Worm (Caenorhabditis elegans) whole organism, late embryonic: ENCODE measurements around the gene Y38E10A.22.

Source experiments
- C38D4.7 ChIP-seq: fragments of 200-800 bp; sonication (Bioruptor generic); optimal IDR thresholded peaks from 2 replicates; lab custom pipeline; 2018; ENCODE audit warnings: mild to moderate bottlenecking, missing genetic modification characterization, moderate library complexity, missing compliant biosample characterization
- F13H6.1 ChIP-seq: sonication (generic microtip); optimal IDR thresholded peaks from 2 replicates; lab custom pipeline; 2016; ENCODE audit warnings: missing genetic modification characterization, missing compliant biosample characterization
- K02D7.2 ChIP-seq: sonication (generic microtip); optimal IDR thresholded peaks from 2 replicates; lab custom pipeline; 2017; ENCODE audit warnings: mild to moderate bottlenecking, missing genetic modification characterization, missing compliant biosample characterization
- ahr-1 ChIP-seq: sonication (generic microtip); optimal IDR thresholded peaks from 2 replicates; lab custom pipeline; 2016; ENCODE audit warnings: missing genetic modification characterization, missing compliant biosample characterization
- ceh-19 ChIP-seq: fragments of 200-800 bp; sonication (Bioruptor generic); optimal IDR thresholded peaks from 2 replicates; lab custom pipeline; 2018; ENCODE audit warnings: mild to moderate bottlenecking, missing genetic modification characterization, missing compliant biosample characterization
- ceh-2 ChIP-seq: sonication (generic microtip); optimal IDR thresholded peaks from 2 replicates; lab custom pipeline; 2016; ENCODE audit warnings: missing genotype, missing genetic modification characterization, missing compliant biosample characterization
- ceh-22 ChIP-seq: sonication (generic microtip); optimal IDR thresholded peaks from 2 replicates; lab custom pipeline; 2017; ENCODE audit warnings: missing biosample characterization, missing genetic modification characterization
- ceh-30 ChIP-seq: fragments of 150-350 bp; optimal IDR thresholded peaks from 2 replicates; lab custom pipeline; 2014; ENCODE audit warnings: missing biosample characterization, missing genetic modification characterization
- ceh-31 ChIP-seq: sonication (generic microtip); optimal IDR thresholded peaks from 2 replicates; lab custom pipeline; 2016; ENCODE audit warnings: missing genetic modification characterization, missing compliant biosample characterization
- ceh-45 ChIP-seq: fragments of 200-800 bp; sonication (Bioruptor generic); IDR thresholded peaks from 2 replicates; pipeline ENCODE4 v1.3.6; 2022; ENCODE audit warnings: missing genetic modification reagents, missing genetic modification characterization, missing compliant biosample characterization
- dve-1 ChIP-seq: sonication (generic microtip); optimal IDR thresholded peaks from 2 replicates; lab custom pipeline; 2017; ENCODE audit warnings: antibody characterized with exemption, mild to moderate bottlenecking, missing genetic modification characterization, missing compliant biosample characterization
- elt-4 ChIP-seq: sonication (generic microtip); optimal IDR thresholded peaks from 2 replicates; lab custom pipeline; 2016; ENCODE audit warnings: missing genetic modification characterization, missing compliant biosample characterization
- ets-4 ChIP-seq: sonication (generic microtip); optimal IDR thresholded peaks from 2 replicates; lab custom pipeline; 2016; ENCODE audit warnings: missing genetic modification characterization, missing compliant biosample characterization
- eyg-1 ChIP-seq: sonication (generic microtip); optimal IDR thresholded peaks from 2 replicates; lab custom pipeline; 2016; ENCODE audit warnings: missing genotype, missing genetic modification characterization, missing compliant biosample characterization
- fkh-6 ChIP-seq: sonication (generic microtip); optimal IDR thresholded peaks from 2 replicates; lab custom pipeline; 2016; ENCODE audit warnings: missing genetic modification characterization, missing compliant biosample characterization
- gmeb-2 ChIP-seq: sonication (generic microtip); optimal IDR thresholded peaks from 2 replicates; lab custom pipeline; 2016; ENCODE audit warnings: missing genetic modification characterization, inconsistent platforms, missing compliant biosample characterization
- hlh-30 ChIP-seq: sonication (generic microtip); optimal IDR thresholded peaks from 2 replicates; lab custom pipeline; 2017; ENCODE audit warnings: antibody characterized with exemption, missing genetic modification characterization, missing compliant biosample characterization; ENCODE audit not compliant: insufficient read depth
- hlh-6 ChIP-seq: sonication (generic microtip); optimal IDR thresholded peaks from 2 replicates; lab custom pipeline; 2016; ENCODE audit warnings: missing genotype, missing genetic modification characterization, missing compliant biosample characterization
- hlh-8 ChIP-seq: sonication (generic microtip); optimal IDR thresholded peaks from 2 replicates; lab custom pipeline; 2016; ENCODE audit warnings: missing genotype, missing genetic modification characterization, missing compliant biosample characterization
- lim-6 ChIP-seq: sonication (generic microtip); optimal IDR thresholded peaks from 2 replicates; lab custom pipeline; 2016; ENCODE audit warnings: missing genetic modification characterization, missing compliant biosample characterization
- lin-11 ChIP-seq: fragments of 200-800 bp; sonication (Bioruptor generic); optimal IDR thresholded peaks from 2 replicates; lab custom pipeline; 2018; ENCODE audit warnings: mild to moderate bottlenecking, missing genetic modification characterization, missing compliant biosample characterization
- madf-2 ChIP-seq: sonication (generic microtip); optimal IDR thresholded peaks from 2 replicates; lab custom pipeline; 2017; ENCODE audit warnings: missing genetic modification characterization, missing compliant biosample characterization
- nfya-1 ChIP-seq: sonication (generic microtip); optimal IDR thresholded peaks from 2 replicates; lab custom pipeline; 2017; ENCODE audit warnings: missing genetic modification characterization, mild to moderate bottlenecking, missing compliant biosample characterization, antibody characterized with exemption, moderate library complexity
- pag-3 ChIP-seq: sonication (generic microtip); optimal IDR thresholded peaks from 2 replicates; lab custom pipeline; 2016; ENCODE audit warnings: missing compliant biosample characterization, missing genetic modification characterization, borderline replicate concordance
- pat-9 ChIP-seq: fragments of 200-800 bp; sonication (Bioruptor generic); optimal IDR thresholded peaks from 2 replicates; lab custom pipeline; 2018; ENCODE audit warnings: mild to moderate bottlenecking, missing genetic modification characterization, moderate library complexity, missing compliant biosample characterization
- pqm-1 ChIP-seq: sonication (generic microtip); optimal IDR thresholded peaks from 2 replicates; lab custom pipeline; 2016; ENCODE audit warnings: missing genetic modification characterization, missing compliant biosample characterization
- ref-2 ChIP-seq: sonication (generic microtip); optimal IDR thresholded peaks from 2 replicates; lab custom pipeline; 2016; ENCODE audit warnings: missing genetic modification characterization, missing compliant biosample characterization
- syd-9 ChIP-seq: sonication (generic microtip); optimal IDR thresholded peaks from 2 replicates; lab custom pipeline; 2016; ENCODE audit warnings: mild to moderate bottlenecking, missing genetic modification characterization, moderate library complexity, missing compliant biosample characterization
- unc-3 ChIP-seq, 2 experiments: fragments of 200-800 bp in 1 of 2; sonication (Bioruptor generic) in 1 of 2; sonication (generic microtip) in 1 of 2; conservative IDR thresholded peaks in 1 of 2; optimal IDR thresholded peaks in 1 of 2; 2 replicates each; pipeline versions ENCODE4 v1.3.6 to Lab custom; 2016 to 2022; ENCODE audit warnings: missing compliant biosample characterization in 2 of 2, missing genetic modification characterization in 2 of 2, missing genetic modification reagents in 1 of 2

The Y38E10A.22 gene

ce11 chrII:12673311-12673710, 4.3 kb downstream of the Y38E10A.22 start:
- no peak for TF ChIP-seq hlh-6 (tag; lab: Kevin White, UChicago)
- no peak for TF ChIP-seq syd-9
- TF ChIP-seq ceh-45 (GFP tag; lab: Robert Waterston, UW) = no peak
- no peak for TF ChIP-seq ets-4 (tag; lab: Kevin White, UChicago)
- TF ChIP-seq dve-1 (tag; lab: Kevin White, UChicago) = no peak
- TF ChIP-seq ahr-1 (tag; lab: Kevin White, UChicago) = no peak
- no peak for TF ChIP-seq ref-2 (tag; lab: Kevin White, UChicago)
- TF ChIP-seq K02D7.2 (tag; lab: Kevin White, UChicago) = no peak
- TF ChIP-seq hlh-8 (tag; lab: Kevin White, UChicago) = no peak

ce11 chrII:12672512-12672911, 5.1 kb downstream of the Y38E10A.22 start:
- TF ChIP-seq pat-9 (tag; lab: Kevin White, UChicago) (no peak), nfya-1 (tag; lab: Kevin White, UChicago) (no peak), C38D4.7 (GFP tag; lab: Kevin White, UChicago) (no peak), ceh-19 (GFP tag; lab: Kevin White, UChicago) (no peak)

ce11 chrII:12671892-12672291, 5.7 kb downstream of the Y38E10A.22 start:
- TF ChIP-seq pag-3 (tag; lab: Kevin White, UChicago) (no peak), hlh-30 (tag; lab: Kevin White, UChicago) (no peak), ceh-45 (GFP tag; lab: Robert Waterston, UW) (no peak), lin-11 (tag; lab: Kevin White, UChicago) (no peak), F13H6.1 (tag; lab: Kevin White, UChicago) (no peak)

ce11 chrII:12670877-12671864, 6.4 kb downstream of the Y38E10A.22 start:
- TF ChIP-seq K02D7.2 (tag; lab: Kevin White, UChicago) (no peak), madf-2 (tag; lab: Kevin White, UChicago) (no peak), fkh-6 (no peak), ceh-19 (GFP tag; lab: Kevin White, UChicago) (no peak), unc-3 (GFP tag; conservative IDR thresholded peaks at IDR 0.05; lab: Robert Waterston, UW) (no peak), unc-3 (tag; optimal IDR thresholded peaks at IDR 0.05; lab: Kevin White, UChicago) (no peak), gmeb-2 (tag; lab: Kevin White, UChicago) (no peak), eyg-1 (tag; lab: Kevin White, UChicago) (no peak), lim-6 (tag; lab: Kevin White, UChicago) (no peak), pag-3 (tag; lab: Kevin White, UChicago) (no peak), ceh-31 (no peak), pqm-1 (no peak), ceh-22 (tag; lab: Kevin White, UChicago) (no peak), ceh-2 (tag; lab: Kevin White, UChicago) (no peak)

ce11 chrII:12669882-12670281, 7.7 kb downstream of the Y38E10A.22 start:
- TF ChIP-seq elt-4 (tag; lab: Kevin White, UChicago) = no peak
- no peak for TF ChIP-seq ceh-22 (tag; lab: Kevin White, UChicago)
- TF ChIP-seq ceh-30 (tag; lab: Kevin White, UChicago) = no peak
- TF ChIP-seq madf-2 (tag; lab: Kevin White, UChicago) = no peak
